Fruit fly (Drosophila melanogaster) whole organism, larva: ENCODE results near the gene Afti.

Experiments used
- noc ChIP-seq: fragments of 200-800 bp; sonication (Bioruptor generic); optimal IDR thresholded peaks from 3 replicates; lab custom pipeline; 2019; ENCODE audit warnings: missing biosample characterization, mild to moderate bottlenecking, missing genetic modification characterization, moderate library complexity

Gene Afti

DNA sequence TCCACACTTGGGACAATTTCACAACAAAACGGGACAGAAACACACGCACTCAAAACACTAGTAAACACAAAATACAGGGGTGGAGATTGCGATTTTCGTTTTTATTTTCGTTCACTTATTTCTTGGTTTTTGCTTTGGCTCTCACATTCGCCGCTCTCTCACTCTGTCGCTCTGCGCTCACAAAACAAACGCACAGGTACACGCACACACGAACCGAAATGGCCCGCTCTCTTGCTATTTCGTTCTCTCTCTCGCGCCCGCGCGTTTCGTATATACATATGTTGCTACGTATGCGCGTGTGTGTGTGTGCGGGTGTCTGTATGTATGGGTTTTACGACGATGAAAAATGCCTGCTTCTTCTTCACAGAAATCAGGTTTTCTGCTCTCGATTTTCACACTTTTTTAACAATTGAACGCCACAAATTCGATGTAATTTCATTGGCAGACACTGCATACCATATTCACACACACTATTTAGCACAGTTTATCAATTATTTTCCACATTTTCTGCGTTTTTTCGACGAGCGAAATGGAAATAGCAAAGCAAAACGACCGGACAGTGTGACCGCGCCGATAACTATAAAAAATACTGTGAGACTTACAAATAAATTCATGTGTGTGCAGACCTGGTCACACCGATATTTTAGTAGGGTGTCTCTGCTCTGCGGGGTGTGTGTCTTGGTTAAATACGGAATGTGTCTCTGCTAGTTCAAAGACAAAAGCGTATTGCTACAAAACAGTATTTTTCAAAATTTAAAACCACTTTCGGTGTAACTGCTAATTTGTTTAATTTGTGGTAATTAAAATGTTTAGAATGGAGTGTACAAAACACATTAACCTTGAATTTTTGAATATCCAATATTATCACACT, 39.9 kb downstream of the Afti start, which contains the start of gene trx:
Gene trx, minus strand, starts transcription at position 584 of the 871 bp plus-strand sequence.
- TF ChIP-seq noc, result peak; percentile 5

DNA sequence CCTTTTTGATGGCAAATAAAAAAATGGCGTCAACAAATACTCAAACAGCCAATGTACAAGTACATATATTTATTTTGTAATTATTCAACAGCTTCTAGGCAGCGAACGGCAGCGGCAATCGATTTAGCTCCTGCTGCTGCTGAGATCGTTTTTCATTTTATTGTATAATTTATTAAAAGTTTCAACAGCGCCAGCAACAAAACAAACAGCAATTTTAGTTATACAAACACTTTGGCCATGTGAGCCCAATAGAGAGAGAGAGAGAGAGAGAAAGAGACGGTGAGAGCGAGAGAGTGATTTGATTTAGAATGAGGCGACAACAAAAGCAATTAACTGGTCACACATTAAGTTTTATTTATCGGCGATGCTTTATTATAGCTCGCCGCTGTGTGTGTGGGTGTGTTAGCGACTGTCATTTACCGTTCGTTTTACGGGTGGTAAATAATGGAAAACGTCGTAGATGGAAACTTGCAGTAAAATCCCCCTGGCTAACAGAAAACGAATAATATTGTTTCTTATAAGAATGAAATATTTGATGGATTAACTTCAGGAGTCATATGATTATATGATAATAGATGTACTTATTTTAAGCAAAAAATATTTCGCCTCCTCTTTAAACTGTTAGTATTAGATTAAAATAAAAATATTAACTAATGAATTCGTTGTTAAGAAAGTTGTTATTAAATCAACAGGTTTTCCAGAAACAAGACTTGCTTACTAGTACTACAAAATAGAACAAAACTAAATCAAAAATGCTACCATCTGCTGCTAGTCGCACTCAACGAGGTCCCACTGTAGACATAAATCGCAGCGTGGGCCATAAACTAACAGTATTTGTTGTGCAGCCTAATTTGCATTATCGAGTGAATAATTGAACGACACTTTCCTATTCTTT, 41.2 kb downstream of the Afti start:
- TF ChIP-seq noc, result peak; percentile 56

DNA sequence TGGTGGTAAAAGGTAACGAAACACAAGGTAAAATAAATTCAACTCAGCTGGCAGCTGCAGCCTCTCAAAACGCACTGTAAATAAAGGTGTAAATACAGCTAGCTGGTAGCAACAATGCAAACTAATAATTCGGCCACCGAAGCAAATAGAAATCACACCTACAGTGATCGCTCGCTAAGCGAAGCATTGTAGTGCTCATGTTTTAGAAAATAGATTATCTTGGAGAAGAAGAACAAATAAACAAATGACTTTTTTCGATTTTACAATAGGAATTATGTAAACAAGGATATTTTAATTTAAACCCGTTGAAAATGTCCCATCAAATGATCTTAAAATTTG, 42.1 kb downstream of the Afti start:
- no peak for TF ChIP-seq noc

DNA sequence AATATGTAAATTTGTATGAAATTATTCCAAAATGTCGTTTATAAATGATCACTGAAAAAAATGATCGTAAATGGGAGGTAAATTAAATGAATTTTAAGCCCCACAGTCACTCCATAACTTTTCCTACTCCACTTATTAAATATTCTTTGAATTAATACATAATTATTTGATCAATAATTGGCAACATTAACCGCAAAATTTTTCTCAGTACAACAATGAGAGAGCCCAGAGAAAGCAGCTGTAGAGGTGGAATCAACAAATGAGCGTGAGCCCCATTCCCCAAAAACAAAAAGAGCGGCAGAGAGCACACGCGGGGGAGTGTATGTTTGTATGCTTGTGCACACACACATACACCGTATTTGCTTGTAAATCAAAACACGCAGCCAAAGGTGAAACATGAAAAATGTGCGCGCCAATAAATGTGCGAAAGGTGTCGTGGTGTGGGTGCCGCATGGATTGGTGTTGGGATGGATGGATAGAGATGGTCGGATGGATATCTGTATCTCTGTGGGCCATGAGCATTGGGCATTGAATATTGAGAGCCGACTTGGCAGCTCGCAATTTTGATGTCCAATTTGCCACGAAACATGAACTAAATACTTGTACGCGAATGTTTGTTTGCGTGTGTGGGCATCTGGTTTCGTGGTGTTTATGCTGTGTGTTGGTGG, 42.6 kb downstream of the Afti start:
- peak; percentile 99 for TF ChIP-seq noc

DNA sequence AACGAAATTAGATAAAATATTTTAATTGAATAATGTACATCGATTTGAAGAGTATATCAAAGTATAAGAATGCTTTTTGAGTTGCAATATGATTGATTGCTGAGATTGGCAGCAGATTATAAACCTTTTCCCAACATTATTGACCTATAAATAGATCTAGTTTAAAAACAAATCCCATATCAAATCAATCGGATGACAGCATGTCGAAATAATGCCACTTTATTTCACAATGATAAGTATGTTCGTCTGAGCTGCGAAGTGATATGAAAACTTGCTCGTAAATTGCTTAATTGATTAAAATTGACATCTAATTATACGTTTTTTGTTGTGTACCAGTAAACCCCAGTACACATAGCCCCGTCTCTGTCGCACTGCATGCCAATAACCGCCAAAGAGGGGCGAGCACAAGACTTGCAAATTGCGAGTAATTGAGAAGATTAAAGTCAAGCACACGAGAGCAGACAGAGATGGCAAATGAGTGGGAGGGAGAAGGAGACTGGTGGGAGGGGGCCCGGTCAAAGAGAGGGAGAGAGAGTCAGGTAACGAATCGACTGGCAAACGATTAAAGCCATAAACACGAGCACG, 43.4 kb downstream of the Afti start:
- peak; percentile 24 for TF ChIP-seq noc

DNA sequence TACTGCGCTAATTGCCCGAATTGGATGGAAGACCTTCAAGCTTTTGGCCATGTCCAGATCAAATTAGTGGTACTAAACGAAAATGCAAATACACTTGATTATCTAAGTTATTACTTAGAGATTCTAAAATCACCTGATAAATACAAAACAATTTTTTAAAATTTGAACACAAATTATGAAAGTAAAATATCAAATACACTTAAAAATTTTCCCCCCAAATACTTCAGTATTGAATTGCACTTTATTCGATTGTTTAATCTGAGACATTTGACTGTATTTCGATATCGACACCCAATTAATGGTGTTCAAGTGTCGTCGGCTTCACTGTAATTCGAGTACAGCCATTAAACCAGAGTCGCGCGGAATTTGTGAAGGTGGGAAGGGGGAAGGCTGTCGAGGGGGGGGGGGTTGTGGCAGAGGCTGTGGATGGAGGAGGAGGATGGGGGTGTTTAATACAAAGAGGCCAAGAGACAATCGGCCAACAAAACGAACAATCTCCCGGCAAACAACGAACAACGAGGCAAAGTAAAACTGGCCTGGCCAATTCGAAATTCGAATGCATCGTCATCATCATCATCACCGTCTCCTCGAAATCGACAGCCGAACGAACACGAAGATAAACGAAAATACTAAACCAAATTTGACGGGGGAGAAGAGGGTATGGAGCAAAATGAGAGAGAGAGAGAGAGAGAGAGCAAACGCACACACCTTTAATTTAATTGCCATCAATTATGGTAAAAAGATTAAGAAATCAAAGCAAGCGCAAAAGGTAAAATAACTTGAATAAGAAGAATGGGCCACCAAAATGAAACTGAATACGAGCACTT, 44.1 kb downstream of the Afti start:
- TF ChIP-seq noc, result no peak

DNA sequence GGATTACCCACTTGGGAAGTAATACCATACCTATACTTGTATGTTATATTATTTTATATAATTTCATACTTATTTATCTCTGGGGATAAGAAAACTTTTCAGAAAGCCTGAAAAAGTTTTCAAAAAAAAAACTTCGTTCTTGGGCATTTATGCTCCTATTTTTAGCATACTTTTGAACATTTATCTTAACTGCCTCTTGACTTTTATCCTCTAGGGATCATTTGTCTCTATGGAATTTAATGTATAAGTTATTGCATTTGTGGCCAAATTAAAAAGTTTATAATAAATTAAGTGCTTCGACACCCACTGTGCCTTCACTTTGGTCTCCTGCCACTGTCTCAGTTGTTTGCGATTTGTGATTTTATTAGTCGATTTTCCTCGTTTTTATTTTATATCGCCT, 46.2 kb downstream of the Afti start:
- TF ChIP-seq noc, result no peak

DNA sequence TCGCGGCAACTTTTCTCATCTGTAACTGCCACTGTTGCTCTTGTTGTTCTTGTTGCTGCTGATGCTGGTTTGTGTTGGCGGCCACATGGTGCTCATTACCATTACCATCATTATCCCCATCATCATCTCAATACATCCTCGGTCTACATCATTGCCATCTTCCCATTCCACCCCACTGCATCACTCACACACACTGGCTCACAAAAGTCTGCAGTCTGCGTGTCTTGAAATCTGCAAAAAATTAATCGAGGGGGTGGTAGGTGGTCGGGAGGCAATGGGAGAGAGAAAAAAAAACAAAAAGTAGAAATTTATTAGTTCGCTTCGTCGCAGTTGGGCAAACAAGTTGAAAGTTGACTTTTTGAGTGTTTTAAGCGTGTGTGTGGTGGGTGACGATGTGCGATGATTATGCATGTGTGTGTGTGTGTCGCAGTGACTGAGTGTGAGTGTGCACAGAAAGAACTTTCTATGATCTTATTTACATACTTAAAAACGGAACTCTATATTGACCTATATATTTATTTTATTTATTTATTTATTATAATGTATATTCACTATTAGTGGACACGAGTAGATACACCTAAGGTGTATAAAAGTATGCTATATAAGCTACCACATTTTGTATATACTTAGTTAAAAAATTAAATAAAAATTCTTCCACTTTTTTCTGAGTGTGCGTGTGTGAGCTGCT, 47.0 kb downstream of the Afti start:
- no peak for TF ChIP-seq noc

DNA sequence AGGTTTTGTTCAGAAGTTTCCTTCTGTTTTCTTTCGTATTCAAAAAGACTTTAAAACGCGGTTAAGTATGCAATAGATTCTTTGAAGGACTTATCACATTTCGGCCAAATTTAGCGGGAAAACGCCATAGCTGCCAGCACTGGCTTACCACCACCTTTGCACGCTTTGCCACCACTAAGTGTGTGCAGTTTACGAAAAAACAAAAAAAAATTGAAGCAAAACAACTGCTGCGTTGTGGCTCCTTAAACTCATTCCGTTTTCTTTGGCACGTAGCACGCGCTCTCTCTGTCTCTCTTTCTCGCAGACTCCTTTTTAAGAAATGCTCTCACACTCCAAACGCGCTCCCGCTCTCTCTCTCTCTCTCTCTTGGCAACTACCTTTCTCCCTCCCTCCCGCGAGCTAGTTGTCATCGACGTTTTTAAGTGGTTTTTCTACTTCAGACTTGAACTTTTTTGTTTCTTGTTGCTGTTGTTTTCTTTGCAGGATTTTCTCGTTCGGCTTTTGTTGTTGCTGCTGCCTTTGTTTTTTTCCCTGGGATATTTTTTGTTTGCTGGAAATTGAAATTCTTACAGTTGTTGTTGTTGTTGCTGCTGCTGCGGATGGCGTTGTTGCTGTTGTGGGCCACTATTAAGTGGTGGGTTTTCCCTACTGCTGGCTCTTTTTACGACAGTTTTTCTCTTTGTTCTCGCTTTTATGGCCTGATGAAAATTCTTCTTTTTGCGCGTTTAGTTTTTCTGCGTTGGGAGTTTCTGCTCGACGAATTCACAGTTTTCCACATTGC, 47.8 kb downstream of the Afti start:
- TF ChIP-seq noc, result no peak

DNA sequence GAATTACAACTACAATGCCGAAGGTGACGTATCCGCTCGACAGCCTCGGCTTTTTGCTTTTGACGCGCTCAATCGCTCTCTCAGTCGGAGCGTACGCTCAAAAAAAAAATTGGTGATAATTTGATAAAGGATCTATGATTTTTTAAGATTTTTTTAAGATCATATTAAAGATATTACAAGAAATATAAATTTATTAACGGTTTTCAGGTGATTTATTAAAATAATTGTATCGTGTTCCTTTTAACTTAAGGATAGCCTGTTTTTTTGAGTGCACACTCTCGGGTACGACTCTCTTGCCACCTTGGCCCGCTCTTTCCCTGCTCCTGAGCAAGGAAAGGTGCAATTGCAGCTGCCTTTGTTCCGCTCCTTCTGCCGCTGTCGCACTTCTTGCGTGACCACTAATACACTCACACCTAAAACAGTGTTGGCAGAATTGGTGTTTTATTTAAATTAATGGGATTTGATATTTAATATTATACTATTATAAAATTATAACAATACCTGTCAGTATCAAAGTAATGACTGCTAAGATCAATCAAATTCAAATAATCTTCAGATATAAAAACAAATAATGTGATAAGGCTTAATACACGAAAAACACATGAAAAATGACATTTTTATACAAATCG, 48.5 kb downstream of the Afti start:
- TF ChIP-seq noc, result no peak

DNA sequence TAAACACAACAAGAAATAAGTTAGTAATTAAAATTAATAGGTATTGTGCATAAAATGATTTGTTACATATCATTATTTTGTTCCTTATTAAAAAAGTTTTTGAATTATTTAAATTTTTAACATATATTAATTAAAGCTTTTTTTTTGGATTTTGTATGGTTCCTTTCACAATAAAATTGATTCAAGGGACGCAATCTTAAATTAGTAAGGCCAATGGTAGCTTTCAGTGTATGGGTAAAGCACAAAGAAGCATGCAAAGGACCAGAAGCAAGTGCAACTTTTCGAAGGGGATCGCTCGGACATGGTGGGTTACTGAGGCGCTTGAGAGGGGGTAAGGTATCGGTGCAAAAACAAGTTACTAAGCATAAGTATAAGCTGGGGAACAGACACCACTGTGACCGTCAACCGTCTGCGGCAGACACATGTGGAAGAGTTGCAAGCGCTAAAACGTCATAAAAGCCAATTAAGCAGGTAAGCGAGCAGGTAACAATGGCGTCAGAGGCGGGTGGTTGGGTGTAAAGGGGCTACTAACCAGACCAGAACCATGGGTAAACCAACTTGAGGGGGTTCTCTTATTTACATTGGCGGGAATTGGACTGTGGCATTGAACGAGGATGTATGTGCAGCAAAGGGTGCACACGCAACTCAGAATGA, 50.8 kb downstream of the Afti start:
- no peak for TF ChIP-seq noc
